Fruit fly (Drosophila melanogaster) whole organism, embryonic: ENCODE data around the gene Ucp4A.

Source experiments
- Bgb ChIP-seq: fragments of 200-800 bp; sonication (Bioruptor generic); IDR thresholded peaks from 2 replicates; pipeline ENCODE4 v1.3.6; 2022; ENCODE audit warnings: missing biosample characterization, missing genetic modification characterization; ENCODE audit not compliant: partially characterized antibody
- Blimp-1 ChIP-seq: fragments of 200-800 bp; sonication (Bioruptor generic); optimal IDR thresholded peaks from 3 replicates; lab custom pipeline; 2018; ENCODE audit warnings: missing biosample characterization, missing genetic modification characterization, mild to moderate bottlenecking, moderate library complexity, missing genetic modification reagents
- CG11085 ChIP-seq: fragments of 200-800 bp; sonication (Bioruptor generic); IDR thresholded peaks from 2 replicates; pipeline ENCODE4 v1.3.6; 2022; ENCODE audit warnings: missing biosample characterization, missing genetic modification characterization
- CG1233 ChIP-seq: fragments of 200-800 bp; sonication (Bioruptor generic); optimal IDR thresholded peaks from 4 replicates; lab custom pipeline; 2018; ENCODE audit warnings: missing biosample characterization, mild to moderate bottlenecking, missing genetic modification characterization
- CG1529 ChIP-seq: fragments of 200-800 bp; sonication (Bioruptor generic); optimal IDR thresholded peaks from 3 replicates; lab custom pipeline; 2018; ENCODE audit warnings: missing biosample characterization, missing genetic modification characterization
- CG1602 ChIP-seq: fragments of 200-800 bp; sonication (Bioruptor generic); optimal IDR thresholded peaks from 3 replicates; lab custom pipeline; 2016; ENCODE audit warnings: missing biosample characterization, missing genetic modification characterization
- CG17328 ChIP-seq: fragments of 200-800 bp; sonication (Bioruptor generic); IDR thresholded peaks from 2 replicates; pipeline ENCODE4 v1.3.6; 2022; ENCODE audit warnings: missing biosample characterization, missing genetic modification characterization
- CG2120 ChIP-seq: fragments of 200-800 bp; sonication (Bioruptor generic); optimal IDR thresholded peaks from 3 replicates; lab custom pipeline; 2016; ENCODE audit warnings: missing biosample characterization, missing genetic modification characterization
- CG31388 ChIP-seq: fragments of 200-800 bp; sonication (Bioruptor generic); optimal IDR thresholded peaks from 2 replicates; lab custom pipeline; 2016; ENCODE audit warnings: missing biosample characterization, missing genetic modification characterization
- CG34224 ChIP-seq: fragments of 200-800 bp; sonication (Bioruptor generic); IDR thresholded peaks from 3 replicates; pipeline ENCODE4 v1.3.6; 2022; ENCODE audit warnings: missing biosample characterization, missing genetic modification characterization; ENCODE audit not compliant: partially characterized antibody
- CG42726 ChIP-seq: fragments of 200-800 bp; sonication (Bioruptor generic); IDR thresholded peaks from 2 replicates; pipeline ENCODE4 v1.3.6; 2022; ENCODE audit warnings: missing biosample characterization, missing genetic modification characterization; ENCODE audit not compliant: partially characterized antibody
- CG4282 ChIP-seq: fragments of 200-800 bp; sonication (Bioruptor generic); optimal IDR thresholded peaks from 2 replicates; lab custom pipeline; 2016; ENCODE audit warnings: missing biosample characterization, missing genetic modification characterization
- CG4404 ChIP-seq: fragments of 200-800 bp; sonication (Bioruptor generic); IDR thresholded peaks from 2 replicates; pipeline ENCODE4 v1.3.6; 2022; ENCODE audit warnings: missing biosample characterization, missing genetic modification characterization
- CG4424 ChIP-seq: fragments of 200-800 bp; sonication (Bioruptor generic); optimal IDR thresholded peaks from 3 replicates; lab custom pipeline; 2016; ENCODE audit warnings: missing biosample characterization, missing genetic modification characterization
- CG6272 ChIP-seq: fragments of 200-800 bp; sonication (Bioruptor generic); IDR thresholded peaks from 2 replicates; pipeline ENCODE4 v1.3.6; 2022; ENCODE audit warnings: missing biosample characterization, missing genetic modification characterization
- CG6813 ChIP-seq: fragments of 200-800 bp; sonication (Bioruptor generic); optimal IDR thresholded peaks from 2 replicates; lab custom pipeline; 2017; ENCODE audit warnings: missing biosample characterization, missing genetic modification characterization, mild to moderate bottlenecking, moderate library complexity, missing genetic modification reagents
- CG7372 ChIP-seq: fragments of 200-800 bp; sonication (Bioruptor generic); IDR thresholded peaks from 2 replicates; pipeline ENCODE4 v1.3.6; 2022; ENCODE audit warnings: missing biosample characterization, missing genetic modification characterization
- CG8290 ChIP-seq, 3 experiments: fragments of 200-800 bp; sonication (Bioruptor generic); optimal IDR thresholded peaks; 2 replicates each; lab custom pipeline; 2016 to 2019; ENCODE audit warnings: missing biosample characterization in 3 of 3, missing genetic modification characterization in 3 of 3, mild to moderate bottlenecking in 2 of 3, moderate library complexity in 1 of 3
- CG9817 ChIP-seq: fragments of 200-800 bp; sonication (Bioruptor generic); optimal IDR thresholded peaks from 2 replicates; lab custom pipeline; 2018; ENCODE audit warnings: missing biosample characterization, mild to moderate bottlenecking, missing genetic modification characterization, moderate library complexity
- CG9932 ChIP-seq: fragments of 200-800 bp; sonication (Bioruptor generic); IDR thresholded peaks from 2 replicates; pipeline ENCODE4 v1.3.6; 2022; ENCODE audit warnings: missing biosample characterization, missing genetic modification characterization
- E2f1 ChIP-seq: fragments of 200-800 bp; sonication (Bioruptor generic); IDR thresholded peaks from 2 replicates; pipeline ENCODE4 v1.3.6; 2022; ENCODE audit warnings: missing biosample characterization, missing genetic modification characterization
- GATAe ChIP-seq: fragments of 200-800 bp; sonication (Bioruptor generic); conservative IDR thresholded peaks from 2 replicates; pipeline ENCODE4 v1.3.6; 2022; ENCODE audit warnings: missing biosample characterization, missing genetic modification characterization
- Hand ChIP-seq: fragments of 200-800 bp; sonication (Bioruptor generic); optimal IDR thresholded peaks from 2 replicates; lab custom pipeline; 2017; ENCODE audit warnings: mild to moderate bottlenecking, missing biosample characterization, missing genetic modification reagents, missing genetic modification characterization
- Hsf ChIP-seq: fragments of 200-800 bp; sonication (Bioruptor generic); optimal IDR thresholded peaks from 3 replicates; lab custom pipeline; 2016; ENCODE audit warnings: missing biosample characterization, missing genetic modification characterization
- Lhr ChIP-seq: fragments of 200-800 bp; sonication (Bioruptor generic); optimal IDR thresholded peaks from 3 replicates; lab custom pipeline; 2017; ENCODE audit warnings: mild to moderate bottlenecking, missing biosample characterization, missing genetic modification reagents, missing genetic modification characterization
- Nf-YC ChIP-seq: fragments of 200-800 bp; optimal IDR thresholded peaks from 3 replicates; lab custom pipeline; 2019; ENCODE audit warnings: missing biosample characterization, mild to moderate bottlenecking, missing genetic modification characterization, moderate library complexity
- Six4 ChIP-seq: fragments of 200-800 bp; sonication (Bioruptor generic); optimal IDR thresholded peaks from 2 replicates; lab custom pipeline; 2016; ENCODE audit warnings: missing biosample characterization, missing genetic modification characterization
- Sry-δ ChIP-seq: fragments of 200-800 bp; sonication (Bioruptor generic); optimal IDR thresholded peaks from 2 replicates; lab custom pipeline; 2016; ENCODE audit warnings: missing biosample characterization, missing genetic modification characterization
- Ssrp ChIP-seq: fragments of 200-800 bp; sonication (Bioruptor generic); optimal IDR thresholded peaks from 2 replicates; lab custom pipeline; 2018; ENCODE audit warnings: missing biosample characterization, mild to moderate bottlenecking, missing genetic modification characterization, moderate library complexity
- TFAM ChIP-seq: fragments of 200-800 bp; sonication (Bioruptor generic); optimal IDR thresholded peaks from 2 replicates; lab custom pipeline; 2017; ENCODE audit warnings: missing biosample characterization, missing genetic modification characterization, inconsistent platforms
- cas ChIP-seq: fragments of 200-800 bp; sonication (Bioruptor generic); IDR thresholded peaks from 2 replicates; pipeline ENCODE4 v1.3.6; 2022; ENCODE audit warnings: missing biosample characterization, missing genetic modification characterization
- cg ChIP-seq: fragments of 200-800 bp; sonication (Bioruptor generic); optimal IDR thresholded peaks from 3 replicates; lab custom pipeline; 2019; ENCODE audit warnings: missing biosample characterization, mild to moderate bottlenecking, missing genetic modification characterization, moderate library complexity
- crol ChIP-seq: fragments of 200-800 bp; sonication (Bioruptor generic); IDR thresholded peaks from 2 replicates; pipeline ENCODE4 v1.3.6; 2022; ENCODE audit warnings: missing biosample characterization, missing genetic modification characterization
- crp ChIP-seq, 2 experiments: fragments of 200-800 bp; sonication (Bioruptor generic); optimal IDR thresholded peaks; 2 replicates in 1 of 2; 3 replicates in 1 of 2; lab custom pipeline; 2017; ENCODE audit warnings: missing biosample characterization in 2 of 2, missing genetic modification characterization in 2 of 2, mild to moderate bottlenecking in 1 of 2, moderate library complexity in 1 of 2
- disco-r ChIP-seq: fragments of 200-800 bp; sonication (Bioruptor generic); optimal IDR thresholded peaks from 2 replicates; lab custom pipeline; 2016; ENCODE audit warnings: missing biosample characterization, missing genetic modification characterization
- dysf ChIP-seq: fragments of 200-800 bp; sonication (Bioruptor generic); IDR thresholded peaks from 3 replicates; pipeline ENCODE4 v1.3.6; 2022; ENCODE audit warnings: missing biosample characterization, missing genetic modification characterization
- klu ChIP-seq: fragments of 200-800 bp; sonication (Bioruptor generic); IDR thresholded peaks from 2 replicates; pipeline ENCODE4 v1.3.6; 2022; ENCODE audit warnings: missing biosample characterization, missing genetic modification characterization
- knrl ChIP-seq: fragments of 200-800 bp; sonication (Bioruptor generic); IDR thresholded peaks from 3 replicates; pipeline ENCODE4 v1.3.6; 2022; ENCODE audit warnings: missing biosample characterization, missing genetic modification characterization; ENCODE audit not compliant: partially characterized antibody
- lbe ChIP-seq: fragments of 200-800 bp; sonication (Bioruptor generic); optimal IDR thresholded peaks from 2 replicates; lab custom pipeline; 2016; ENCODE audit warnings: missing biosample characterization, mild to moderate bottlenecking, missing genetic modification characterization
- lilli ChIP-seq: fragments of 200-800 bp; sonication (Bioruptor generic); optimal IDR thresholded peaks from 3 replicates; lab custom pipeline; 2016; ENCODE audit warnings: missing biosample characterization, missing genetic modification characterization
- mirr ChIP-seq: fragments of 200-800 bp; sonication (Bioruptor generic); optimal IDR thresholded peaks from 3 replicates; lab custom pipeline; 2018; ENCODE audit warnings: missing biosample characterization, mild to moderate bottlenecking, missing genetic modification characterization
- pb ChIP-seq: fragments of 200-800 bp; sonication (Bioruptor generic); optimal IDR thresholded peaks from 3 replicates; lab custom pipeline; 2016; ENCODE audit warnings: missing biosample characterization, missing genetic modification characterization
- pho ChIP-seq: fragments of 200-800 bp; sonication (Bioruptor generic); optimal IDR thresholded peaks from 2 replicates; lab custom pipeline; 2016; ENCODE audit warnings: missing biosample characterization, missing genetic modification characterization
- pum ChIP-seq: fragments of 200-800 bp; sonication (Bioruptor generic); optimal IDR thresholded peaks from 2 replicates; lab custom pipeline; 2016; ENCODE audit warnings: missing biosample characterization, missing genetic modification characterization
- ranshi ChIP-seq: fragments of 200-800 bp; sonication (Bioruptor generic); IDR thresholded peaks from 2 replicates; pipeline ENCODE4 v1.3.6; 2022; ENCODE audit warnings: missing biosample characterization, missing genetic modification characterization
- sima ChIP-seq: fragments of 200-800 bp; sonication (Bioruptor generic); optimal IDR thresholded peaks from 2 replicates; lab custom pipeline; 2016; ENCODE audit warnings: missing biosample characterization, missing genetic modification characterization
- tin ChIP-seq: fragments of 200-800 bp; sonication (Bioruptor generic); optimal IDR thresholded peaks from 3 replicates; lab custom pipeline; 2016; ENCODE audit warnings: missing biosample characterization, missing genetic modification characterization
- tx ChIP-seq: fragments of 200-800 bp; sonication (Bioruptor generic); optimal IDR thresholded peaks from 2 replicates; lab custom pipeline; 2016; ENCODE audit warnings: missing biosample characterization, missing genetic modification characterization
- z ChIP-seq: fragments of 200-800 bp; sonication (Bioruptor generic); IDR thresholded peaks from 3 replicates; pipeline ENCODE4 v1.3.6; 2022; ENCODE audit warnings: missing biosample characterization, missing genetic modification characterization

The Ucp4A gene

dm6 chrX:17856458-17857277 lies 11.9 kb downstream of the Ucp4A start, which contains the start of gene Srx (continued):
- TF ChIP-seq CG8290 (GFP tag; optimal IDR thresholded peaks at IDR 0.05; lab: Kevin White, UChicago) (no peak), CG8290 (tag; optimal IDR thresholded peaks at IDR 0.05; lab: Kevin White, UChicago) (peak in 1 of 2 experiments; percentile 15), tx (GFP tag; lab: Kevin White, UChicago) (no peak), cg (GFP tag; lab: Kevin White, UChicago) (peak; percentile 69), crol (GFP tag; lab: Robert Waterston, UW) (0 out of 2 replicates have a peak, but pooled peaks have one; percentile 10), CG34224 (GFP tag; lab: Robert Waterston, UW) (no peak), knrl (GFP tag; lab: Robert Waterston, UW) (no peak), CG9817 (peak; percentile 54), sima (GFP tag; lab: Kevin White, UChicago) (no peak), cas (no peak), dysf (GFP tag; lab: Robert Waterston, UW) (no peak), Six4 (GFP tag; lab: Kevin White, UChicago) (no peak), CG11085 (GFP tag; lab: Robert Waterston, UW) (no peak), TFAM (no peak), ranshi (no peak), Hand (GFP tag; lab: Kevin White, UChicago) (no peak), CG6272 (no peak), CG9932 (GFP tag; lab: Robert Waterston, UW) (0 out of 2 replicates have a peak, but pooled peaks have one; percentile 17), disco-r (no peak), pho (GFP tag; lab: Kevin White, UChicago) (peak; percentile 38), CG1529 (GFP tag; lab: Kevin White, UChicago) (no peak), CG31388 (GFP tag; lab: Kevin White, UChicago) (no peak), crp (GFP tag; optimal IDR thresholded peaks at IDR 0.05; lab: Kevin White, UChicago) (peak in 1 of 2 experiments; percentile 75), Hsf (GFP tag; lab: Kevin White, UChicago) (no peak), CG4424 (GFP tag; lab: Kevin White, UChicago) (no peak), CG17328 (GFP tag; lab: Robert Waterston, UW) (no peak), Ssrp (tag; lab: Kevin White, UChicago) (no peak), CG6813 (GFP tag; lab: Kevin White, UChicago) (no peak), CG42726 (GFP tag; lab: Robert Waterston, UW) (no peak), GATAe (GFP tag; lab: Robert Waterston, UW) (no peak), CG4282 (no peak), CG4404 (GFP tag; lab: Robert Waterston, UW) (no peak), E2f1 (no peak), mirr (GFP tag; lab: Kevin White, UChicago) (peak; percentile 51), CG1602 (no peak), tin (GFP tag; lab: Kevin White, UChicago) (no peak), Lhr (GFP tag; lab: Kevin White, UChicago) (peak; percentile 23), lilli (peak; percentile 10), CG1233 (GFP tag; lab: Kevin White, UChicago) (peak; percentile 6), Sry-δ (peak; percentile 21), Bgb (GFP tag; lab: Robert Waterston, UW) (no peak), pum (GFP tag; lab: Kevin White, UChicago) (no peak), lbe (GFP tag; lab: Kevin White, UChicago) (no peak), Nf-YC (tag; lab: Kevin White, UChicago) (peak; percentile 67), Blimp-1 (GFP tag; lab: Kevin White, UChicago) (peak; percentile 29), klu (GFP tag; lab: Robert Waterston, UW) (no peak), CG7372 (GFP tag; lab: Robert Waterston, UW) (no peak), CG2120 (GFP tag; lab: Kevin White, UChicago) (peak; percentile 30), pb (GFP tag; lab: Kevin White, UChicago) (no peak), z (GFP tag; lab: Robert Waterston, UW) (no peak)
